Worm (Caenorhabditis elegans) whole organism, L4/young adult: Measurements from ENCODE around the gene F49A5.10.

Experiments used
- W03F9.2 ChIP-seq: fragments of 150-350 bp; optimal IDR thresholded peaks from 2 replicates; lab custom pipeline; 2014; ENCODE audit warnings: missing biosample characterization, missing genetic modification characterization
- him-1 ChIP-seq: sonication (generic microtip); optimal IDR thresholded peaks from 2 replicates; lab custom pipeline; 2016; ENCODE audit warnings: missing genotype, missing genetic modification reagents, missing genetic modification characterization, missing compliant biosample characterization

ce11 chrV:16836100-16836499 is 39.0 kb upstream of the F49A5.10 start:
- TF ChIP-seq him-1 (tag; lab: Kevin White, UChicago), result no peak
- TF ChIP-seq W03F9.2 (tag; lab: Kevin White, UChicago), result no peak
